Fruit fly (Drosophila melanogaster) whole organism, embryonic: ENCODE data around the gene PCID2.

Experiments used
- Awh ChIP-seq: fragments of 200-800 bp; sonication (Bioruptor generic); IDR thresholded peaks from 2 replicates; pipeline ENCODE4, ENCODE4 v1.3.6; 2022; ENCODE audit warnings: missing biosample characterization, missing genetic modification characterization
- Bgb ChIP-seq: fragments of 200-800 bp; sonication (Bioruptor generic); IDR thresholded peaks from 2 replicates; pipeline ENCODE4 v1.3.6; 2022; ENCODE audit warnings: missing biosample characterization, missing genetic modification characterization; ENCODE audit not compliant: partially characterized antibody
- CG10431 ChIP-seq: fragments of 200-800 bp; sonication (Bioruptor generic); optimal IDR thresholded peaks from 3 replicates; lab custom pipeline; 2018; ENCODE audit warnings: missing biosample characterization, mild to moderate bottlenecking, missing genetic modification characterization
- CG10462 ChIP-seq: fragments of 200-800 bp; sonication (Bioruptor generic); optimal IDR thresholded peaks from 2 replicates; lab custom pipeline; 2016; ENCODE audit warnings: missing biosample characterization, missing genetic modification characterization
- CG11560 ChIP-seq: fragments of 200-800 bp; sonication (Bioruptor generic); IDR thresholded peaks from 3 replicates; pipeline ENCODE4 v1.3.6; 2022; ENCODE audit warnings: missing biosample characterization, missing genetic modification characterization
- CG14965 ChIP-seq: fragments of 200-800 bp; sonication (Bioruptor generic); optimal IDR thresholded peaks from 2 replicates; lab custom pipeline; 2016; ENCODE audit warnings: missing biosample characterization, missing genetic modification characterization, borderline replicate concordance
- CG15011 ChIP-seq: fragments of 200-800 bp; sonication (Bioruptor generic); optimal IDR thresholded peaks from 3 replicates; lab custom pipeline; 2018; ENCODE audit warnings: missing biosample characterization, mild to moderate bottlenecking, missing genetic modification characterization
- CG1602 ChIP-seq: fragments of 200-800 bp; sonication (Bioruptor generic); optimal IDR thresholded peaks from 3 replicates; lab custom pipeline; 2016; ENCODE audit warnings: missing biosample characterization, missing genetic modification characterization
- CG2129 ChIP-seq: fragments of 200-800 bp; sonication (Bioruptor generic); IDR thresholded peaks from 2 replicates; pipeline ENCODE4 v1.3.6; 2022; ENCODE audit warnings: missing biosample characterization, missing genetic modification characterization; ENCODE audit not compliant: partially characterized antibody
- CG2678 ChIP-seq: fragments of 200-800 bp; sonication (Bioruptor generic); optimal IDR thresholded peaks from 3 replicates; lab custom pipeline; 2019; ENCODE audit warnings: missing biosample characterization, mild to moderate bottlenecking, missing genetic modification characterization, moderate library complexity
- CG2875 ChIP-seq: fragments of 200-800 bp; sonication (Bioruptor generic); optimal IDR thresholded peaks from 2 replicates; lab custom pipeline; 2017; ENCODE audit warnings: missing biosample characterization, mild to moderate bottlenecking, missing genetic modification characterization, missing genetic modification reagents
- CG30431 ChIP-seq: fragments of 200-800 bp; sonication (Bioruptor generic); optimal IDR thresholded peaks from 2 replicates; lab custom pipeline; 2017; ENCODE audit warnings: missing biosample characterization, missing genetic modification characterization
- CG33557 ChIP-seq: fragments of 200-800 bp; sonication (Bioruptor generic); optimal IDR thresholded peaks from 2 replicates; lab custom pipeline; 2019; ENCODE audit warnings: missing biosample characterization, mild to moderate bottlenecking, missing genetic modification characterization, moderate library complexity
- CG34422 ChIP-seq: fragments of 200-800 bp; sonication (Bioruptor generic); IDR thresholded peaks from 3 replicates; pipeline ENCODE4 v1.3.6; 2022; ENCODE audit warnings: missing biosample characterization, missing genetic modification characterization
- CG3726 ChIP-seq: fragments of 200-800 bp; sonication (Bioruptor generic); IDR thresholded peaks from 3 replicates; pipeline ENCODE4, ENCODE4 v1.3.6; 2022; ENCODE audit warnings: missing biosample characterization, missing genetic modification characterization
- CG5180 ChIP-seq: fragments of 200-800 bp; sonication (Bioruptor generic); optimal IDR thresholded peaks from 3 replicates; lab custom pipeline; 2017; ENCODE audit warnings: missing biosample characterization, missing genetic modification characterization, mild to moderate bottlenecking, moderate library complexity, missing genetic modification reagents
- CG5953 ChIP-seq: fragments of 200-800 bp; sonication (Bioruptor generic); IDR thresholded peaks from 2 replicates; pipeline ENCODE4 v1.3.6; 2022; ENCODE audit warnings: missing biosample characterization, missing genetic modification characterization
- CG6272 ChIP-seq: fragments of 200-800 bp; sonication (Bioruptor generic); IDR thresholded peaks from 2 replicates; pipeline ENCODE4 v1.3.6; 2022; ENCODE audit warnings: missing biosample characterization, missing genetic modification characterization
- CG6854 ChIP-seq: fragments of 200-800 bp; sonication (Bioruptor generic); optimal IDR thresholded peaks from 3 replicates; lab custom pipeline; 2017; ENCODE audit warnings: missing biosample characterization, mild to moderate bottlenecking, missing genetic modification characterization
- CG7372 ChIP-seq: fragments of 200-800 bp; sonication (Bioruptor generic); IDR thresholded peaks from 2 replicates; pipeline ENCODE4 v1.3.6; 2022; ENCODE audit warnings: missing biosample characterization, missing genetic modification characterization
- CG7839 ChIP-seq: fragments of 200-800 bp; sonication (Bioruptor generic); optimal IDR thresholded peaks from 3 replicates; lab custom pipeline; 2018; ENCODE audit warnings: missing biosample characterization, mild to moderate bottlenecking, missing genetic modification characterization, moderate library complexity
- CG8924 ChIP-seq: fragments of 200-800 bp; optimal IDR thresholded peaks from 3 replicates; lab custom pipeline; 2019; ENCODE audit warnings: missing biosample characterization, mild to moderate bottlenecking, missing genetic modification characterization, moderate library complexity
- CTCF ChIP-seq: fragments of 200-800 bp; sonication (Bioruptor generic); optimal IDR thresholded peaks from 2 replicates; lab custom pipeline; 2017; ENCODE audit warnings: missing biosample characterization, mild to moderate bottlenecking, missing genetic modification characterization, moderate library complexity
- CkIIα-i1 ChIP-seq: fragments of 200-800 bp; sonication (Bioruptor generic); IDR thresholded peaks from 2 replicates; pipeline ENCODE4 v1.3.6; 2022; ENCODE audit warnings: missing biosample characterization, missing genetic modification characterization
- CrebB ChIP-seq: fragments of 200-800 bp; sonication (Bioruptor generic); optimal IDR thresholded peaks from 3 replicates; lab custom pipeline; 2018; ENCODE audit warnings: missing biosample characterization, mild to moderate bottlenecking, missing genetic modification characterization
- Dek ChIP-seq: fragments of 200-800 bp; sonication (Bioruptor generic); optimal IDR thresholded peaks from 3 replicates; lab custom pipeline; 2019; ENCODE audit warnings: missing biosample characterization, mild to moderate bottlenecking, missing genetic modification characterization, moderate library complexity
- Ets65A ChIP-seq: fragments of 200-800 bp; sonication (Bioruptor generic); peaks from one replicate; lab custom pipeline; 2016; ENCODE audit warnings: missing biosample characterization, missing genetic modification characterization
- Hmr ChIP-seq: fragments of 200-800 bp; sonication (Bioruptor generic); optimal IDR thresholded peaks from 3 replicates; lab custom pipeline; 2017; ENCODE audit warnings: mild to moderate bottlenecking, missing biosample characterization, missing genetic modification reagents, missing genetic modification characterization
- Hsf ChIP-seq: fragments of 200-800 bp; sonication (Bioruptor generic); optimal IDR thresholded peaks from 3 replicates; lab custom pipeline; 2016; ENCODE audit warnings: missing biosample characterization, missing genetic modification characterization
- MESR4 ChIP-seq: fragments of 200-800 bp; sonication (Bioruptor generic); optimal IDR thresholded peaks from 2 replicates; lab custom pipeline; 2018; ENCODE audit warnings: missing biosample characterization, mild to moderate bottlenecking, missing genetic modification characterization, moderate library complexity
- Mrtf ChIP-seq: fragments of 200-800 bp; sonication (Bioruptor generic); IDR thresholded peaks from 3 replicates; pipeline ENCODE4 v1.3.6; 2022; ENCODE audit warnings: missing biosample characterization, missing genetic modification characterization
- Myb ChIP-seq: fragments of 200-800 bp; sonication (Bioruptor generic); optimal IDR thresholded peaks from 2 replicates; lab custom pipeline; 2016; ENCODE audit warnings: missing biosample characterization, missing genetic modification characterization
- Nf-YB ChIP-seq: fragments of 200-800 bp; sonication (Bioruptor generic); optimal IDR thresholded peaks from 3 replicates; lab custom pipeline; 2019; ENCODE audit warnings: missing biosample characterization, mild to moderate bottlenecking, missing genetic modification characterization, moderate library complexity
- YL-1 ChIP-seq: fragments of 200-800 bp; sonication (Bioruptor generic); optimal IDR thresholded peaks from 3 replicates; lab custom pipeline; 2017; ENCODE audit warnings: missing biosample characterization, mild to moderate bottlenecking, missing genetic modification characterization
- bowl ChIP-seq: fragments of 200-800 bp; sonication (Bioruptor generic); IDR thresholded peaks from 2 replicates; pipeline ENCODE4 v1.3.6; 2022; ENCODE audit warnings: missing biosample characterization, missing genetic modification characterization
- btn ChIP-seq: fragments of 200-800 bp; sonication (Bioruptor generic); optimal IDR thresholded peaks from 2 replicates; lab custom pipeline; 2016; ENCODE audit warnings: missing biosample characterization, missing genetic modification characterization
- cas ChIP-seq: fragments of 200-800 bp; sonication (Bioruptor generic); IDR thresholded peaks from 2 replicates; pipeline ENCODE4 v1.3.6; 2022; ENCODE audit warnings: missing biosample characterization, missing genetic modification characterization
- crol ChIP-seq: fragments of 200-800 bp; sonication (Bioruptor generic); IDR thresholded peaks from 2 replicates; pipeline ENCODE4 v1.3.6; 2022; ENCODE audit warnings: missing biosample characterization, missing genetic modification characterization
- eve ChIP-seq, 2 experiments: fragments of >200 bp; optimal IDR thresholded peaks; 2 replicates each; lab custom pipeline; 2017; ENCODE audit warnings: missing biosample characterization in 2 of 2, missing genetic modification characterization in 2 of 2
- fd3F ChIP-seq: fragments of 200-800 bp; sonication (Bioruptor generic); optimal IDR thresholded peaks from 2 replicates; lab custom pipeline; 2018; ENCODE audit warnings: missing biosample characterization, mild to moderate bottlenecking, missing genetic modification characterization, moderate library complexity
- fu2 ChIP-seq: fragments of 200-800 bp; sonication (Bioruptor generic); optimal IDR thresholded peaks from 2 replicates; lab custom pipeline; 2016; ENCODE audit warnings: missing biosample characterization, missing genetic modification characterization
- ham ChIP-seq: fragments of 200-800 bp; sonication (Bioruptor generic); IDR thresholded peaks from 2 replicates; pipeline ENCODE4 v1.3.6; 2022; ENCODE audit warnings: missing biosample characterization, missing genetic modification characterization
- lab ChIP-seq: fragments of 200-800 bp; sonication (Bioruptor generic); optimal IDR thresholded peaks from 3 replicates; lab custom pipeline; 2017; ENCODE audit warnings: missing biosample characterization, missing genetic modification characterization, mild to moderate bottlenecking, moderate library complexity, missing genetic modification reagents
- lilli ChIP-seq: fragments of 200-800 bp; sonication (Bioruptor generic); optimal IDR thresholded peaks from 3 replicates; lab custom pipeline; 2016; ENCODE audit warnings: missing biosample characterization, missing genetic modification characterization
- oc ChIP-seq: fragments of 200-800 bp; sonication (Bioruptor generic); optimal IDR thresholded peaks from 2 replicates; lab custom pipeline; 2018; ENCODE audit warnings: missing biosample characterization, mild to moderate bottlenecking, missing genetic modification characterization, moderate library complexity
- p53 ChIP-seq: fragments of 200-800 bp; sonication (Bioruptor generic); optimal IDR thresholded peaks from 2 replicates; lab custom pipeline; 2016; ENCODE audit warnings: missing biosample characterization, missing genetic modification characterization
- run ChIP-seq: fragments of 200-800 bp; sonication (Bioruptor generic); optimal IDR thresholded peaks from 3 replicates; lab custom pipeline; 2018; ENCODE audit warnings: missing biosample characterization, mild to moderate bottlenecking, missing genetic modification characterization
- sens-2 ChIP-seq: fragments of 200-800 bp; sonication (Bioruptor generic); IDR thresholded peaks from 2 replicates; pipeline ENCODE4 v1.3.6; 2022; ENCODE audit warnings: missing biosample characterization, missing genetic modification characterization
- tio ChIP-seq: fragments of 200-800 bp; sonication (Bioruptor generic); optimal IDR thresholded peaks from 2 replicates; lab custom pipeline; 2017; ENCODE audit warnings: missing biosample characterization, missing genetic modification characterization, inconsistent platforms
- twi ChIP-seq: fragments of 200-800 bp; optimal IDR thresholded peaks from 2 replicates; lab custom pipeline; 2019; ENCODE audit warnings: missing biosample characterization, mild to moderate bottlenecking, missing genetic modification characterization, moderate library complexity
- zen2 ChIP-seq: fragments of 200-800 bp; sonication (Bioruptor generic); IDR thresholded peaks from 3 replicates; pipeline ENCODE4 v1.3.6; 2022; ENCODE audit warnings: missing biosample characterization, missing genetic modification characterization; ENCODE audit not compliant: partially characterized antibody
- zf30C ChIP-seq: fragments of 200-800 bp; sonication (Bioruptor generic); optimal IDR thresholded peaks from 3 replicates; lab custom pipeline; 2018; ENCODE audit warnings: missing biosample characterization, mild to moderate bottlenecking, missing genetic modification characterization

Gene PCID2

DNA sequence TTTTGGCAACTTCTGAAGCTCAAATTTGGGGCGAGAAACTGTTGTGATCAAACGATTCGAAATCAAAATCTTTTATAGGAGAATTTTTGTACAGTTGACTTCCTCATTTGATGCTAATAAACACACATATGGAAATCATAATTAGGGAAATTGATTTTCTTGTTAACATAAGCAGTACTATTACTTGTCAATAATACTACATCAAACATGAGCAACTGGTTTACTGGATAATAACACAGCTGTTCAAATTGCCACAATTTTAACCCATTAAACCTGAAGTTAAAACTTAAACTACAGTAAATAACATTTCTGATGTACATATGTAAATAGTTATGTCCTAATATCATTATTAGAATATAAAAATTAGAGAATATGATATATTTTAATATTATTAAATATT lies 46.3 kb upstream of the PCID2 start, which contains the start of gene CG43390 (continued):
- TF ChIP-seq fd3F (GFP tag; lab: Kevin White, UChicago), result peak; percentile 92
- TF ChIP-seq Hmr (GFP tag; lab: Kevin White, UChicago), result peak; percentile 86
- no peak for TF ChIP-seq CG5180 (GFP tag; lab: Kevin White, UChicago)
- no peak for TF ChIP-seq CG11560 (tag; lab: Robert Waterston, UW)
- no peak for TF ChIP-seq Ets65A (GFP tag; lab: Kevin White, UChicago)
- no peak for TF ChIP-seq Bgb (GFP tag; lab: Robert Waterston, UW)
- no peak for TF ChIP-seq CG8924 (tag; lab: Kevin White, UChicago)
- TF ChIP-seq Hsf (GFP tag; lab: Kevin White, UChicago), result no peak
- no peak; the same call in 1 of the 2 replicates for TF ChIP-seq Awh (GFP tag; lab: Robert Waterston, UW)
- no peak for TF ChIP-seq crol (GFP tag; lab: Robert Waterston, UW)
- TF ChIP-seq p53 (GFP tag; lab: Kevin White, UChicago), result no peak
- peak; percentile 7 for TF ChIP-seq CG2875 (GFP tag; lab: Kevin White, UChicago)
- no peak for TF ChIP-seq twi
- TF ChIP-seq CG6272 (GFP tag; lab: Robert Waterston, UW), result no peak
- TF ChIP-seq lilli (GFP tag; lab: Kevin White, UChicago), result no peak
- no peak for TF ChIP-seq CkIIα-i1 (GFP tag; lab: Robert Waterston, UW)
- TF ChIP-seq CG6854 (GFP tag; lab: Kevin White, UChicago), result peak; percentile 53
- TF ChIP-seq CG10462, result no peak
- peak; percentile 65 for TF ChIP-seq CG15011 (GFP tag; lab: Kevin White, UChicago)
- TF ChIP-seq fu2 (GFP tag; lab: Kevin White, UChicago), result no peak
- TF ChIP-seq CTCF, result no peak
- TF ChIP-seq CG7372, result no peak
- TF ChIP-seq run (tag; lab: Kevin White, UChicago), result no peak
- TF ChIP-seq CG5953 (GFP tag; lab: Robert Waterston, UW), result no peak
- no peak for TF ChIP-seq sens-2
- peak; percentile 88 for TF ChIP-seq lab (GFP tag; lab: Kevin White, UChicago)
- no peak for TF ChIP-seq Nf-YB (GFP tag; lab: Kevin White, UChicago)
- no peak; the same call in 1 of the 2 replicates for TF ChIP-seq cas (GFP tag; lab: Robert Waterston, UW)
- no peak for TF ChIP-seq YL-1 (GFP tag; lab: Kevin White, UChicago)
- TF ChIP-seq eve (GFP tag; optimal IDR thresholded peaks at IDR 0.05; lab: Kevin White, UChicago), result no peak
- TF ChIP-seq CrebB, result peak; percentile 73
- TF ChIP-seq CG34422 (GFP tag; lab: Robert Waterston, UW), result no peak
- no peak for TF ChIP-seq oc (tag; lab: Kevin White, UChicago)
- TF ChIP-seq Dek, result peak; percentile 72
- TF ChIP-seq CG2129, result no peak
- TF ChIP-seq CG30431 (GFP tag; lab: Kevin White, UChicago), result no peak
- no peak for TF ChIP-seq zf30C
- no peak for TF ChIP-seq CG1602 (GFP tag; lab: Kevin White, UChicago)
- no peak for TF ChIP-seq CG14965 (GFP tag; lab: Kevin White, UChicago)
- peak; percentile 83 for TF ChIP-seq CG2678 (tag; lab: Kevin White, UChicago)
- no peak for TF ChIP-seq btn (GFP tag; lab: Kevin White, UChicago)
- no peak for TF ChIP-seq CG3726 (GFP tag; lab: Robert Waterston, UW)
- no peak for TF ChIP-seq CG10431 (GFP tag; lab: Kevin White, UChicago)
- TF ChIP-seq CG7839 (tag; lab: Kevin White, UChicago), result peak; percentile 12
- TF ChIP-seq Myb (GFP tag; lab: Kevin White, UChicago), result no peak
- no peak for TF ChIP-seq ham (GFP tag; lab: Robert Waterston, UW)
- TF ChIP-seq MESR4 (GFP tag; lab: Kevin White, UChicago), result no peak
- no peak for TF ChIP-seq Mrtf (GFP tag; lab: Robert Waterston, UW)
- no peak for TF ChIP-seq CG33557 (GFP tag; lab: Kevin White, UChicago)
- TF ChIP-seq tio (GFP tag; lab: Kevin White, UChicago), result no peak
- TF ChIP-seq bowl (GFP tag; lab: Robert Waterston, UW), result no peak
- no peak for TF ChIP-seq zen2
